7 worm cellular contexts compared by ENCODE assay signal in genomic region chrIV:7816402-7817102, ce11.
TF ChIP-seq lines count a peak whose summit lies in the region.

No protein-coding gene starts in this region.

TF ChIP-seq in whole organism, L1 larva, 84 proteins besides CTCF, POLR2A, EP300 and RAD21 (continues in another document):
- peak; percentile 6 for TF ChIP-seq Y116A8C.19 (tag; optimal IDR thresholded peaks at IDR 0.05; lab: Kevin White, UChicago; ENCODE audit: borderline replicate concordance)
- TF ChIP-seq elt-2 (tag; optimal IDR thresholded peaks at IDR 0.05; lab: Kevin White, UChicago): peak; percentile 22
- peak; percentile 86 for TF ChIP-seq rnt-1 (tag; optimal IDR thresholded peaks at IDR 0.05; lab: Kevin White, UChicago)
- no peak for TF ChIP-seq C16A3.4 (tag; optimal IDR thresholded peaks at IDR 0.05; lab: Kevin White, UChicago)
- TF ChIP-seq nhr-19 (GFP tag; conservative IDR thresholded peaks at IDR 0.05; lab: Robert Waterston, UW): peak; percentile 44
- no peak for TF ChIP-seq nhr-76 (tag; optimal IDR thresholded peaks at IDR 0.05; lab: Kevin White, UChicago)
- TF ChIP-seq hlh-17 (GFP tag; optimal IDR thresholded peaks at IDR 0.05; lab: Kevin White, UChicago; ENCODE audit: borderline replicate concordance): no peak
- TF ChIP-seq lin-39 (tag; optimal IDR thresholded peaks at IDR 0.05; lab: Kevin White, UChicago): no peak
- TF ChIP-seq hlh-4 (tag; optimal IDR thresholded peaks at IDR 0.05; lab: Kevin White, UChicago): no peak
- peak; percentile 73 for TF ChIP-seq grh-1 (GFP tag; IDR thresholded peaks at IDR 0.05; lab: Robert Waterston, UW)
- TF ChIP-seq dsc-1 (tag; optimal IDR thresholded peaks at IDR 0.05; lab: Kevin White, UChicago): peak; percentile 66
- peak; percentile 5; the same call in 1 of the 2 replicates for TF ChIP-seq isw-1 (GFP tag; IDR thresholded peaks at IDR 0.05; lab: Robert Waterston, UW)

TF ChIP-seq in whole organism, L2 larva, 48 proteins besides CTCF, POLR2A, EP300 and RAD21 (continues in another document):
- no peak for TF ChIP-seq ZK546.5 (tag; optimal IDR thresholded peaks at IDR 0.05; lab: Kevin White, UChicago)
- no peak for TF ChIP-seq elt-3 (tag; optimal IDR thresholded peaks at IDR 0.05; lab: Kevin White, UChicago)
- no peak for TF ChIP-seq nhr-11 (tag; optimal IDR thresholded peaks at IDR 0.05; lab: Kevin White, UChicago)
- TF ChIP-seq nhr-23 (tag; optimal IDR thresholded peaks at IDR 0.05; lab: Kevin White, UChicago): no peak
- peak; percentile 88 for TF ChIP-seq gmeb-1 (tag; optimal IDR thresholded peaks at IDR 0.05; lab: Kevin White, UChicago)
- TF ChIP-seq sma-3 (GFP tag; optimal IDR thresholded peaks at IDR 0.05; lab: Kevin White, UChicago): peak; percentile 57
- TF ChIP-seq lsy-2 (tag; optimal IDR thresholded peaks at IDR 0.05; lab: Kevin White, UChicago): peak in 1 of 2 experiments; percentile 56
- TF ChIP-seq ztf-1 (GFP tag; conservative IDR thresholded peaks at IDR 0.05; lab: Robert Waterston, UW): no peak
- TF ChIP-seq fos-1 (tag; optimal IDR thresholded peaks at IDR 0.05; lab: Kevin White, UChicago): no peak
- TF ChIP-seq nhr-129 (tag; optimal IDR thresholded peaks at IDR 0.05; lab: Kevin White, UChicago): peak; percentile 43
- TF ChIP-seq mab-5 (tag; optimal IDR thresholded peaks at IDR 0.05; lab: Kevin White, UChicago): no peak
- peak; percentile 41 for TF ChIP-seq unc-55 (GFP tag; optimal IDR thresholded peaks at IDR 0.05; lab: Kevin White, UChicago)
- TF ChIP-seq mbf-1 (tag; optimal IDR thresholded peaks at IDR 0.05; lab: Kevin White, UChicago): no peak
- TF ChIP-seq ztf-11 (tag; optimal IDR thresholded peaks at IDR 0.05; lab: Kevin White, UChicago): no peak

TF ChIP-seq in whole organism, L3 larva, 47 proteins besides CTCF, POLR2A, EP300 and RAD21:
- TF ChIP-seq ceh-16 (tag; optimal IDR thresholded peaks at IDR 0.05; lab: Kevin White, UChicago) (no peak), pha-4 (tag; optimal IDR thresholded peaks at IDR 0.05; lab: Kevin White, UChicago) (peak; percentile 4), nhr-76 (tag; optimal IDR thresholded peaks at IDR 0.05; lab: Kevin White, UChicago) (no peak), nfya-1 (tag; optimal IDR thresholded peaks at IDR 0.05; lab: Kevin White, UChicago; ENCODE audit: insufficient read depth) (peak; percentile 11), nhr-43 (tag; optimal IDR thresholded peaks at IDR 0.05; lab: Kevin White, UChicago; ENCODE audit: poor library complexity, severe bottlenecking) (peak; percentile 38), egl-5 (tag; optimal IDR thresholded peaks at IDR 0.05; lab: Kevin White, UChicago) (peak; percentile 80)

TF ChIP-seq in whole organism, L4 larva, 104 proteins besides CTCF, POLR2A, EP300 and RAD21 (continues in another document):
- TF ChIP-seq daf-8 (GFP tag; IDR thresholded peaks at IDR 0.05; lab: Robert Waterston, UW) (no peak), ztf-7 (tag; optimal IDR thresholded peaks at IDR 0.05; lab: Kevin White, UChicago) (no peak), zip-2 (tag; optimal IDR thresholded peaks at IDR 0.05; lab: Kevin White, UChicago) (no peak), zag-1 (tag; optimal IDR thresholded peaks at IDR 0.05; lab: Kevin White, UChicago) (no peak), hlh-30 (tag; optimal IDR thresholded peaks at IDR 0.05; lab: Kevin White, UChicago; ENCODE audit: insufficient read depth) (no peak), pha-4 (GFP tag; IDR thresholded peaks at IDR 0.05; lab: Robert Waterston, UW) (no peak), pha-4 (tag; optimal IDR thresholded peaks at IDR 0.05; lab: Kevin White, UChicago) (no peak), cey-2 (tag; optimal IDR thresholded peaks at IDR 0.05; lab: Kevin White, UChicago; ENCODE audit: borderline replicate concordance, insufficient read depth) (no peak), ZK546.5 (tag; optimal IDR thresholded peaks at IDR 0.05; lab: Kevin White, UChicago) (no peak), hmg-1.1 (GFP tag; IDR thresholded peaks at IDR 0.05; lab: Robert Waterston, UW) (no peak), ceh-28 (tag; optimal IDR thresholded peaks at IDR 0.05; lab: Kevin White, UChicago) (no peak), dmd-8 (GFP tag; IDR thresholded peaks at IDR 0.05; lab: Robert Waterston, UW) (no peak), dpl-1 (GFP tag; optimal IDR thresholded peaks at IDR 0.05; lab: Kevin White, UChicago) (peak; percentile 83), nhr-111 (GFP tag; optimal IDR thresholded peaks at IDR 0.05; lab: Kevin White, UChicago) (no peak), dmd-6 (GFP tag; IDR thresholded peaks at IDR 0.05; lab: Robert Waterston, UW) (peak; percentile 38; the same call in 1 of the 2 replicates), zfp-3 (GFP tag; conservative IDR thresholded peaks at IDR 0.05; lab: Robert Waterston, UW) (no peak)

TF ChIP-seq in whole organism, late embryonic, 69 proteins besides CTCF, POLR2A, EP300 and RAD21 (continues in another document):
- TF ChIP-seq K09A11.1 (tag; optimal IDR thresholded peaks at IDR 0.05; lab: Kevin White, UChicago; ENCODE audit: insufficient read depth) (no peak), ama-1 (optimal IDR thresholded peaks at IDR 0.05; lab: Kevin White, UChicago) (no peak), C08G9.2 (tag; optimal IDR thresholded peaks at IDR 0.05; lab: Kevin White, UChicago) (peak; percentile 81), tbx-7 (tag; optimal IDR thresholded peaks at IDR 0.05; lab: Kevin White, UChicago) (peak; percentile 74), ceh-2 (tag; optimal IDR thresholded peaks at IDR 0.05; lab: Kevin White, UChicago) (peak; percentile 49), ztf-16 (tag; optimal IDR thresholded peaks at IDR 0.05; lab: Kevin White, UChicago) (no peak), nhr-232 (tag; optimal IDR thresholded peaks at IDR 0.05; lab: Kevin White, UChicago) (no peak), tbx-2 (tag; optimal IDR thresholded peaks at IDR 0.05; lab: Kevin White, UChicago) (peak; percentile 21), lin-11 (tag; optimal IDR thresholded peaks at IDR 0.05; lab: Kevin White, UChicago) (no peak), ceh-31 (tag; optimal IDR thresholded peaks at IDR 0.05; lab: Kevin White, UChicago) (peak; percentile 52), pros-1 (tag; optimal IDR thresholded peaks at IDR 0.05; lab: Kevin White, UChicago) (no peak), ceh-30 (tag; optimal IDR thresholded peaks at IDR 0.05; lab: Kevin White, UChicago) (no peak), hlh-8 (tag; optimal IDR thresholded peaks at IDR 0.05; lab: Kevin White, UChicago) (no peak), ceh-14 (tag; optimal IDR thresholded peaks at IDR 0.05; lab: Kevin White, UChicago) (peak; percentile 6), ceh-18 (tag; optimal IDR thresholded peaks at IDR 0.05; lab: Kevin White, UChicago) (peak; percentile 18), elt-2 (tag; optimal IDR thresholded peaks at IDR 0.05; lab: Kevin White, UChicago) (peak; percentile 27), zip-5 (tag; optimal IDR thresholded peaks at IDR 0.05; lab: Kevin White, UChicago) (peak; percentile 46)

TF ChIP-seq in whole organism, mixed stage, embryonic, 35 proteins besides CTCF, POLR2A, EP300 and RAD21:
- no peak for TF ChIP-seq M03D4.4 (tag; optimal IDR thresholded peaks at IDR 0.05; lab: Kevin White, UChicago)
- no peak for TF ChIP-seq elt-1 (tag; optimal IDR thresholded peaks at IDR 0.05; lab: Kevin White, UChicago; ENCODE audit: borderline replicate concordance, insufficient read depth)
- no peak for TF ChIP-seq unc-120 (tag; optimal IDR thresholded peaks at IDR 0.05; lab: Kevin White, UChicago; ENCODE audit: poor library complexity, severe bottlenecking)
- no peak for TF ChIP-seq unc-39 (tag; optimal IDR thresholded peaks at IDR 0.05; lab: Kevin White, UChicago)
- TF ChIP-seq ceh-43 (GFP tag; optimal IDR thresholded peaks at IDR 0.05; lab: Kevin White, UChicago): peak; percentile 30
- TF ChIP-seq mep-1 (tag; optimal IDR thresholded peaks at IDR 0.05; lab: Kevin White, UChicago): peak; percentile 9
- TF ChIP-seq ceh-39 (tag; optimal IDR thresholded peaks at IDR 0.05; lab: Kevin White, UChicago): no peak
- TF ChIP-seq tbx-8 (GFP tag; optimal IDR thresholded peaks at IDR 0.05; lab: Kevin White, UChicago): no peak
- no peak for TF ChIP-seq lin-13 (tag; optimal IDR thresholded peaks at IDR 0.05; lab: Kevin White, UChicago)
- TF ChIP-seq bed-3 (GFP tag; optimal IDR thresholded peaks at IDR 0.05; lab: Kevin White, UChicago): no peak
- TF ChIP-seq ham-2 (GFP tag; optimal IDR thresholded peaks at IDR 0.05; lab: Kevin White, UChicago): no peak
- peak; percentile 44 for TF ChIP-seq hlh-1 (tag; optimal IDR thresholded peaks at IDR 0.05; lab: Kevin White, UChicago)

TF ChIP-seq in whole organism, young adult, 124 proteins besides CTCF, POLR2A, EP300 and RAD21 (continues in another document):
- TF ChIP-seq hsf-1 (GFP tag; IDR thresholded peaks at IDR 0.05; lab: Robert Waterston, UW) (no peak), Y79H2A.3 (GFP tag; conservative IDR thresholded peaks at IDR 0.05; lab: Robert Waterston, UW) (no peak), hrde-1 (tag; optimal IDR thresholded peaks at IDR 0.05; lab: Kevin White, UChicago; ENCODE audit: borderline replicate concordance) (no peak), nfyb-1 (GFP tag; IDR thresholded peaks at IDR 0.05; lab: Robert Waterston, UW) (no peak), hmg-1.2 (GFP tag; IDR thresholded peaks at IDR 0.05; lab: Robert Waterston, UW) (no peak), ccch-3 (GFP tag; optimal IDR thresholded peaks at IDR 0.05; lab: Kevin White, UChicago) (no peak), ztf-22 (GFP tag; optimal IDR thresholded peaks at IDR 0.05; lab: Kevin White, UChicago) (no peak), lir-1 (GFP tag; conservative IDR thresholded peaks at IDR 0.05; lab: Robert Waterston, UW) (no peak), Y53G8AR.9 (GFP tag; conservative IDR thresholded peaks at IDR 0.05; lab: Robert Waterston, UW) (no peak), F33H1.4 (GFP tag; IDR thresholded peaks at IDR 0.05; lab: Robert Waterston, UW) (peak; percentile 34; the same call in 1 of the 2 replicates), nfya-2 (GFP tag; IDR thresholded peaks at IDR 0.05; lab: Robert Waterston, UW) (no peak), nfya-1 (tag; optimal IDR thresholded peaks at IDR 0.05; lab: Kevin White, UChicago; ENCODE audit: borderline replicate concordance, insufficient read depth) (no peak), snpc-1.1 (tag; optimal IDR thresholded peaks at IDR 0.05; lab: Kevin White, UChicago; ENCODE audit: insufficient read depth) (no peak), ztf-26 (tag; optimal IDR thresholded peaks at IDR 0.05; lab: Kevin White, UChicago) (no peak), lin-54 (GFP tag; optimal IDR thresholded peaks at IDR 0.05; lab: Kevin White, UChicago) (peak; percentile 89), Y56A3A.18 (GFP tag; IDR thresholded peaks at IDR 0.05; lab: Robert Waterston, UW) (no peak), aptf-2 (GFP tag; conservative IDR thresholded peaks at IDR 0.05; lab: Robert Waterston, UW) (0 out of 2 replicates have a peak, but pooled peaks have one; percentile 9), madf-3 (GFP tag; IDR thresholded peaks at IDR 0.05; lab: Robert Waterston, UW) (0 out of 2 replicates have a peak, but pooled peaks have one; percentile 2), ceh-27 (GFP tag; optimal IDR thresholded peaks at IDR 0.05; lab: Kevin White, UChicago) (no peak), sptf-2 (GFP tag; optimal IDR thresholded peaks at IDR 0.05; lab: Kevin White, UChicago) (no peak), K12H6.12 (tag; optimal IDR thresholded peaks at IDR 0.05; lab: Kevin White, UChicago) (no peak), athp-1 (tag; optimal IDR thresholded peaks at IDR 0.05; lab: Kevin White, UChicago) (no peak), F57A8.1 (GFP tag; optimal IDR thresholded peaks at IDR 0.05; lab: Kevin White, UChicago) (no peak)
